Fruit fly (Drosophila melanogaster) whole organism, embryonic: ENCODE results near the gene CG6870.

Experiments used
- Ada2b ChIP-seq: fragments of 200-800 bp; sonication (Bioruptor generic); IDR thresholded peaks from 2 replicates; pipeline ENCODE4 v1.3.6; 2022; ENCODE audit warnings: missing biosample characterization, missing genetic modification characterization
- Asciz ChIP-seq: fragments of 200-800 bp; sonication (Bioruptor generic); optimal IDR thresholded peaks from 2 replicates; lab custom pipeline; 2017; ENCODE audit warnings: missing biosample characterization, mild to moderate bottlenecking, missing genetic modification characterization, missing genetic modification reagents
- CG10543 ChIP-seq: fragments of 200-800 bp; sonication (Bioruptor generic); optimal IDR thresholded peaks from 3 replicates; lab custom pipeline; 2017; ENCODE audit warnings: missing biosample characterization, mild to moderate bottlenecking, missing genetic modification characterization, moderate library complexity
- CG12071 ChIP-seq: fragments of 200-800 bp; sonication (Bioruptor generic); optimal IDR thresholded peaks from 3 replicates; lab custom pipeline; 2018; ENCODE audit warnings: missing biosample characterization, mild to moderate bottlenecking, missing genetic modification characterization
- CG12104 ChIP-seq: fragments of 200-800 bp; sonication (Bioruptor generic); optimal IDR thresholded peaks from 3 replicates; lab custom pipeline; 2016; ENCODE audit warnings: missing biosample characterization, missing genetic modification characterization
- CG12219 ChIP-seq: fragments of 200-800 bp; sonication (Bioruptor generic); optimal IDR thresholded peaks from 3 replicates; lab custom pipeline; 2018; ENCODE audit warnings: missing biosample characterization, mild to moderate bottlenecking, missing genetic modification characterization
- CG12769 ChIP-seq: fragments of 200-800 bp; sonication (Bioruptor generic); optimal IDR thresholded peaks from 2 replicates; lab custom pipeline; 2019; ENCODE audit warnings: missing biosample characterization, mild to moderate bottlenecking, missing genetic modification characterization, moderate library complexity
- CG15696 ChIP-seq: fragments of 200-800 bp; sonication (Bioruptor generic); optimal IDR thresholded peaks from 2 replicates; lab custom pipeline; 2019; ENCODE audit warnings: missing biosample characterization, mild to moderate bottlenecking, missing genetic modification characterization, moderate library complexity
- CG18011 ChIP-seq: fragments of 200-800 bp; sonication (Bioruptor generic); optimal IDR thresholded peaks from 2 replicates; lab custom pipeline; 2017; ENCODE audit warnings: missing biosample characterization, missing genetic modification characterization, mild to moderate bottlenecking, moderate library complexity, missing genotype
- CG18764 ChIP-seq: fragments of 200-800 bp; sonication (Bioruptor generic); optimal IDR thresholded peaks from 3 replicates; lab custom pipeline; 2016; ENCODE audit warnings: missing biosample characterization, missing genetic modification characterization
- CG2202 ChIP-seq: fragments of 200-800 bp; sonication (Bioruptor generic); optimal IDR thresholded peaks from 2 replicates; lab custom pipeline; 2018; ENCODE audit warnings: missing biosample characterization, mild to moderate bottlenecking, missing genetic modification characterization
- CG32767 ChIP-seq: fragments of 200-800 bp; sonication (Bioruptor generic); IDR thresholded peaks from 2 replicates; pipeline ENCODE4 v1.3.6; 2022; ENCODE audit warnings: missing biosample characterization, missing genetic modification characterization
- CG6175 ChIP-seq: fragments of 200-800 bp; sonication (Bioruptor generic); IDR thresholded peaks from 3 replicates; pipeline ENCODE4 v1.3.6; 2022; ENCODE audit warnings: missing biosample characterization, missing genetic modification characterization
- CG6254 ChIP-seq: fragments of 200-800 bp; sonication (Bioruptor generic); optimal IDR thresholded peaks from 3 replicates; lab custom pipeline; 2017; ENCODE audit warnings: mild to moderate bottlenecking, missing biosample characterization, missing genetic modification reagents, missing genetic modification characterization
- CG7963 ChIP-seq: fragments of 200-800 bp; sonication (Bioruptor generic); IDR thresholded peaks from 3 replicates; pipeline ENCODE4 v1.3.6; 2022; ENCODE audit warnings: missing biosample characterization, missing genetic modification characterization; ENCODE audit not compliant: partially characterized antibody
- CG8290 ChIP-seq, 3 experiments: fragments of 200-800 bp; sonication (Bioruptor generic); optimal IDR thresholded peaks; 2 replicates each; lab custom pipeline; 2016 to 2019; ENCODE audit warnings: missing biosample characterization in 3 of 3, missing genetic modification characterization in 3 of 3, mild to moderate bottlenecking in 2 of 3, moderate library complexity in 1 of 3
- CG9215 ChIP-seq: fragments of 200-800 bp; sonication (Bioruptor generic); IDR thresholded peaks from 2 replicates; pipeline ENCODE4 v1.3.6; 2022; ENCODE audit warnings: missing biosample characterization, missing genetic modification characterization
- CHES-1-like ChIP-seq: fragments of 200-800 bp; sonication (Bioruptor generic); optimal IDR thresholded peaks from 2 replicates; lab custom pipeline; 2016; ENCODE audit warnings: missing biosample characterization, missing genetic modification characterization
- D ChIP-seq, 2 experiments: fragments of 200-800 bp in 1 of 2; fragments of >200 bp in 1 of 2; sonication (Bioruptor generic) in 1 of 2; optimal IDR thresholded peaks; 2 replicates in 1 of 2; 3 replicates in 1 of 2; lab custom pipeline; 2017; ENCODE audit warnings: mild to moderate bottlenecking in 1 of 2, missing biosample characterization in 1 of 2, missing genetic modification characterization in 1 of 2, missing genetic modification reagents in 1 of 2
- Ets97D ChIP-seq: fragments of 200-800 bp; sonication (Bioruptor generic); optimal IDR thresholded peaks from 3 replicates; lab custom pipeline; 2016; ENCODE audit warnings: missing biosample characterization, missing genetic modification characterization
- Fer2 ChIP-seq: fragments of 200-800 bp; sonication (Bioruptor generic); optimal IDR thresholded peaks from 2 replicates; lab custom pipeline; 2018; ENCODE audit warnings: missing biosample characterization, mild to moderate bottlenecking, missing genetic modification characterization, moderate library complexity
- GATAe ChIP-seq: fragments of 200-800 bp; sonication (Bioruptor generic); conservative IDR thresholded peaks from 2 replicates; pipeline ENCODE4 v1.3.6; 2022; ENCODE audit warnings: missing biosample characterization, missing genetic modification characterization
- HmgZ ChIP-seq: fragments of 200-800 bp; sonication (Bioruptor generic); optimal IDR thresholded peaks from 2 replicates; lab custom pipeline; 2018; ENCODE audit warnings: missing biosample characterization, mild to moderate bottlenecking, missing genetic modification characterization
- Hr51 ChIP-seq, 2 experiments: fragments of 200-800 bp; sonication (Bioruptor generic); optimal IDR thresholded peaks; 2 replicates in 1 of 2; 3 replicates in 1 of 2; lab custom pipeline; 2016 to 2018; ENCODE audit warnings: missing biosample characterization in 2 of 2, missing genetic modification characterization in 2 of 2, mild to moderate bottlenecking in 1 of 2, moderate library complexity in 1 of 2
- Jarid2 ChIP-seq: fragments of 200-800 bp; sonication (Bioruptor generic); optimal IDR thresholded peaks from 3 replicates; lab custom pipeline; 2017; ENCODE audit warnings: mild to moderate bottlenecking, missing biosample characterization, missing genetic modification reagents, missing genetic modification characterization
- Oaz ChIP-seq: fragments of 200-800 bp; sonication (Bioruptor generic); IDR thresholded peaks from 2 replicates; pipeline ENCODE4 v1.3.6; 2022; ENCODE audit warnings: missing biosample characterization, missing genetic modification characterization
- Opbp ChIP-seq: fragments of 200-800 bp; sonication (Bioruptor generic); IDR thresholded peaks from 3 replicates; pipeline ENCODE4 v1.3.6; 2022; ENCODE audit warnings: missing biosample characterization, missing genetic modification characterization; ENCODE audit not compliant: partially characterized antibody
- Spps ChIP-seq: fragments of 200-800 bp; sonication (Bioruptor generic); optimal IDR thresholded peaks from 2 replicates; lab custom pipeline; 2018; ENCODE audit warnings: missing biosample characterization, mild to moderate bottlenecking, missing genetic modification characterization
- Sry-β ChIP-seq: fragments of 200-800 bp; sonication (Bioruptor generic); optimal IDR thresholded peaks from 2 replicates; lab custom pipeline; 2018; ENCODE audit warnings: missing biosample characterization, mild to moderate bottlenecking, missing genetic modification characterization, moderate library complexity
- cg ChIP-seq: fragments of 200-800 bp; sonication (Bioruptor generic); optimal IDR thresholded peaks from 3 replicates; lab custom pipeline; 2019; ENCODE audit warnings: missing biosample characterization, mild to moderate bottlenecking, missing genetic modification characterization, moderate library complexity
- ci ChIP-seq: fragments of 200-800 bp; sonication (Bioruptor generic); IDR thresholded peaks from 3 replicates; pipeline ENCODE4 v1.3.6; 2022; ENCODE audit warnings: missing biosample characterization, missing genetic modification characterization
- corto ChIP-seq: fragments of 200-800 bp; sonication (Bioruptor generic); optimal IDR thresholded peaks from 2 replicates; lab custom pipeline; 2016; ENCODE audit warnings: missing biosample characterization, mild to moderate bottlenecking, missing genetic modification characterization, moderate library complexity
- disco-r ChIP-seq: fragments of 200-800 bp; sonication (Bioruptor generic); optimal IDR thresholded peaks from 2 replicates; lab custom pipeline; 2016; ENCODE audit warnings: missing biosample characterization, missing genetic modification characterization
- dmrt99B ChIP-seq: fragments of 200-800 bp; sonication (Bioruptor generic); optimal IDR thresholded peaks from 2 replicates; lab custom pipeline; 2018; ENCODE audit warnings: missing biosample characterization, mild to moderate bottlenecking, missing genetic modification characterization, moderate library complexity
- dpn ChIP-seq, 2 experiments: fragments of 200-800 bp; sonication (Bioruptor generic); optimal IDR thresholded peaks; 3 replicates each; lab custom pipeline; 2016; ENCODE audit warnings: missing biosample characterization in 2 of 2, missing genetic modification characterization in 2 of 2
- dysf ChIP-seq: fragments of 200-800 bp; sonication (Bioruptor generic); IDR thresholded peaks from 3 replicates; pipeline ENCODE4 v1.3.6; 2022; ENCODE audit warnings: missing biosample characterization, missing genetic modification characterization
- exex ChIP-seq: fragments of 200-800 bp; sonication (Bioruptor generic); optimal IDR thresholded peaks from 4 replicates; lab custom pipeline; 2018; ENCODE audit warnings: missing biosample characterization, mild to moderate bottlenecking, missing genetic modification characterization, moderate library complexity
- gcm2 ChIP-seq: fragments of 200-800 bp; sonication (Bioruptor generic); optimal IDR thresholded peaks from 2 replicates; lab custom pipeline; 2016; ENCODE audit warnings: missing biosample characterization, missing genetic modification characterization
- gsb-n ChIP-seq: fragments of 200-800 bp; sonication (Bioruptor generic); optimal IDR thresholded peaks from 3 replicates; lab custom pipeline; 2018; ENCODE audit warnings: missing biosample characterization, mild to moderate bottlenecking, missing genetic modification characterization
- her ChIP-seq: fragments of 200-800 bp; sonication (Bioruptor generic); optimal IDR thresholded peaks from 2 replicates; lab custom pipeline; 2016; ENCODE audit warnings: missing biosample characterization, missing genetic modification characterization
- jumu ChIP-seq: fragments of 200-800 bp; sonication (Bioruptor generic); optimal IDR thresholded peaks from 3 replicates; lab custom pipeline; 2016; ENCODE audit warnings: missing biosample characterization, missing genetic modification characterization
- mirr ChIP-seq: fragments of 200-800 bp; sonication (Bioruptor generic); optimal IDR thresholded peaks from 3 replicates; lab custom pipeline; 2018; ENCODE audit warnings: missing biosample characterization, mild to moderate bottlenecking, missing genetic modification characterization
- pum ChIP-seq: fragments of 200-800 bp; sonication (Bioruptor generic); optimal IDR thresholded peaks from 2 replicates; lab custom pipeline; 2016; ENCODE audit warnings: missing biosample characterization, missing genetic modification characterization
- slbo ChIP-seq: fragments of 200-800 bp; sonication (Bioruptor generic); IDR thresholded peaks from 2 replicates; pipeline ENCODE4 v1.3.6; 2022; ENCODE audit warnings: missing biosample characterization, missing genetic modification characterization
- tin ChIP-seq: fragments of 200-800 bp; sonication (Bioruptor generic); optimal IDR thresholded peaks from 3 replicates; lab custom pipeline; 2016; ENCODE audit warnings: missing biosample characterization, missing genetic modification characterization
- tx ChIP-seq: fragments of 200-800 bp; sonication (Bioruptor generic); optimal IDR thresholded peaks from 2 replicates; lab custom pipeline; 2016; ENCODE audit warnings: missing biosample characterization, missing genetic modification characterization
- unc-4 ChIP-seq: fragments of 200-800 bp; sonication (Bioruptor generic); IDR thresholded peaks from 2 replicates; pipeline ENCODE4 v1.3.6; 2022; ENCODE audit warnings: missing biosample characterization, missing genetic modification characterization; ENCODE audit not compliant: partially characterized antibody
- zen ChIP-seq: fragments of 200-800 bp; sonication (Bioruptor generic); optimal IDR thresholded peaks from 3 replicates; lab custom pipeline; 2018; ENCODE audit warnings: missing biosample characterization, mild to moderate bottlenecking, missing genetic modification characterization, moderate library complexity

CG6870 gene

dm6 chr2L:17558111-17558773, 33.9 kb downstream of the CG6870 start (continued):
- TF ChIP-seq Sry-β: no peak
- TF ChIP-seq CG12769: no peak
- peak; percentile 57 for TF ChIP-seq cg (GFP tag; lab: Kevin White, UChicago)
- TF ChIP-seq pum (GFP tag; lab: Kevin White, UChicago): no peak
- TF ChIP-seq mirr: peak; percentile 23
- TF ChIP-seq CG18011: no peak
- TF ChIP-seq Ets97D (GFP tag; lab: Kevin White, UChicago): no peak
- no peak for TF ChIP-seq CG8290 (GFP tag; optimal IDR thresholded peaks at IDR 0.05; lab: Kevin White, UChicago)
- TF ChIP-seq CG8290 (tag; optimal IDR thresholded peaks at IDR 0.05; lab: Kevin White, UChicago): no peak
- no peak for TF ChIP-seq Asciz (GFP tag; lab: Kevin White, UChicago)
- TF ChIP-seq CG10543 (GFP tag; lab: Kevin White, UChicago): peak; percentile 6
- TF ChIP-seq CG12219 (GFP tag; lab: Kevin White, UChicago): no peak
- TF ChIP-seq exex (tag; lab: Kevin White, UChicago): peak; percentile 21
- no peak for TF ChIP-seq Ada2b (GFP tag; lab: Robert Waterston, UW)
- no peak for TF ChIP-seq CG2202 (tag; lab: Kevin White, UChicago)
- TF ChIP-seq CG6175 (GFP tag; lab: Robert Waterston, UW): no peak
- no peak for TF ChIP-seq Oaz (GFP tag; lab: Robert Waterston, UW)
- TF ChIP-seq CG7963 (GFP tag; lab: Robert Waterston, UW): no peak
- TF ChIP-seq slbo: 0 out of 2 replicates have a peak, but pooled peaks have one; percentile 30
- no peak for TF ChIP-seq corto (GFP tag; lab: Kevin White, UChicago)
- no peak for TF ChIP-seq disco-r (GFP tag; lab: Kevin White, UChicago)
- no peak for TF ChIP-seq Jarid2 (GFP tag; lab: Kevin White, UChicago)
- peak; percentile 62 for TF ChIP-seq dmrt99B (tag; lab: Kevin White, UChicago)
- TF ChIP-seq gsb-n (tag; lab: Kevin White, UChicago): peak; percentile 27
- TF ChIP-seq dpn (GFP tag; optimal IDR thresholded peaks at IDR 0.05; lab: Kevin White, UChicago): no peak
- no peak for TF ChIP-seq Opbp (GFP tag; lab: Robert Waterston, UW)
- TF ChIP-seq HmgZ (tag; lab: Kevin White, UChicago): no peak
- TF ChIP-seq unc-4 (GFP tag; lab: Robert Waterston, UW): no peak
- TF ChIP-seq CG18764 (GFP tag; lab: Kevin White, UChicago): no peak
- TF ChIP-seq CG32767 (GFP tag; lab: Robert Waterston, UW): no peak
- TF ChIP-seq tin: no peak
- no peak for TF ChIP-seq Spps
- TF ChIP-seq D (optimal IDR thresholded peaks at IDR 0.05; lab: Kevin White, UChicago): no peak
- no peak for TF ChIP-seq D (GFP tag; optimal IDR thresholded peaks at IDR 0.05; lab: Kevin White, UChicago)
- no peak for TF ChIP-seq her (GFP tag; lab: Kevin White, UChicago)
- no peak for TF ChIP-seq ci (GFP tag; lab: Robert Waterston, UW)
- TF ChIP-seq Fer2 (tag; lab: Kevin White, UChicago): no peak
- TF ChIP-seq CG9215 (GFP tag; lab: Robert Waterston, UW): no peak
- peak in 1 of 2 experiments; percentile 71 for TF ChIP-seq Hr51 (GFP tag; optimal IDR thresholded peaks at IDR 0.05; lab: Kevin White, UChicago)
- no peak for TF ChIP-seq CHES-1-like (GFP tag; lab: Kevin White, UChicago)
- TF ChIP-seq CG12071 (GFP tag; lab: Kevin White, UChicago): no peak
- TF ChIP-seq zen (tag; lab: Kevin White, UChicago): no peak
- TF ChIP-seq CG12104 (GFP tag; lab: Kevin White, UChicago): no peak
- no peak for TF ChIP-seq CG6254 (GFP tag; lab: Kevin White, UChicago)
- TF ChIP-seq jumu: no peak
- no peak for TF ChIP-seq GATAe
- TF ChIP-seq CG15696 (tag; lab: Kevin White, UChicago): no peak
- no peak for TF ChIP-seq dysf (GFP tag; lab: Robert Waterston, UW)
- TF ChIP-seq gcm2 (GFP tag; lab: Kevin White, UChicago): no peak
- TF ChIP-seq tx (GFP tag; lab: Kevin White, UChicago): no peak
